Worm (Caenorhabditis elegans) whole organism, young adult: ENCODE measurements around the gene hmg-1.2.

ENCODE experiments used
- B0019.2 ChIP-seq: fragments of 200-800 bp; sonication (Bioruptor generic); conservative IDR thresholded peaks from 2 replicates; pipeline ENCODE4 v1.3.6; 2022; ENCODE audit warnings: missing genetic modification reagents, missing genetic modification characterization, missing compliant biosample characterization
- D2030.7 ChIP-seq: fragments of 200-800 bp; sonication (Bioruptor generic); IDR thresholded peaks from 2 replicates; pipeline ENCODE4 v1.3.6; 2022; ENCODE audit warnings: missing genetic modification reagents, missing genetic modification characterization, missing compliant biosample characterization
- F23B12.7 ChIP-seq: sonication (generic microtip); optimal IDR thresholded peaks from 2 replicates; lab custom pipeline; 2017; ENCODE audit warnings: missing genetic modification characterization, mild to moderate bottlenecking, missing compliant biosample characterization, antibody characterized with exemption, moderate library complexity; ENCODE audit not compliant: insufficient read depth
- F37B4.10 ChIP-seq: fragments of 200-800 bp; sonication (Bioruptor generic); IDR thresholded peaks from 2 replicates; pipeline ENCODE4 v1.3.6; 2022; ENCODE audit warnings: missing genetic modification characterization, missing compliant biosample characterization
- K11D2.4 ChIP-seq: fragments of 200-800 bp; sonication (Bioruptor generic); IDR thresholded peaks from 2 replicates; pipeline ENCODE4 v1.3.6; 2022; ENCODE audit warnings: missing genetic modification reagents, missing genetic modification characterization, missing compliant biosample characterization
- Y56A3A.18 ChIP-seq: fragments of 200-800 bp; sonication (Bioruptor generic); IDR thresholded peaks from 2 replicates; pipeline ENCODE4 v1.3.6; 2022; ENCODE audit warnings: missing genetic modification reagents, missing genetic modification characterization, missing compliant biosample characterization
- ZK185.1 ChIP-seq: sonication (generic microtip); optimal IDR thresholded peaks from 2 replicates; lab custom pipeline; 2016; ENCODE audit warnings: mild to moderate bottlenecking, missing genetic modification characterization, missing compliant biosample characterization; ENCODE audit not compliant: poor library complexity, severe bottlenecking
- akir-1 ChIP-seq: fragments of 200-800 bp; sonication (Bioruptor generic); optimal IDR thresholded peaks from 2 replicates; lab custom pipeline; 2018; ENCODE audit warnings: mild to moderate bottlenecking, missing genetic modification characterization, moderate library complexity, missing compliant biosample characterization
- ama-1 ChIP-seq, 3 experiments: fragments of 150-350 bp in 1 of 3; sonication (generic microtip) in 2 of 3; optimal IDR thresholded peaks; 2 replicates each; lab custom pipeline; 2014 to 2018; ENCODE audit warnings: missing biosample characterization in 2 of 3, missing genetic modification characterization in 2 of 3, missing genetic modification reagents in 2 of 3
- attf-6 ChIP-seq: fragments of 200-800 bp; sonication (Bioruptor generic); IDR thresholded peaks from 2 replicates; pipeline ENCODE4 v1.3.6; 2022; ENCODE audit warnings: missing genetic modification reagents, missing genetic modification characterization, missing compliant biosample characterization
- bed-1 ChIP-seq: fragments of 200-800 bp; sonication (Bioruptor generic); IDR thresholded peaks from 2 replicates; pipeline ENCODE4 v1.3.6; 2022; ENCODE audit warnings: missing genetic modification reagents, missing genetic modification characterization, missing compliant biosample characterization
- ccch-3 ChIP-seq: fragments of 200-800 bp; sonication (Bioruptor generic); optimal IDR thresholded peaks from 2 replicates; lab custom pipeline; 2018; ENCODE audit warnings: mild to moderate bottlenecking, missing genetic modification characterization, missing compliant biosample characterization
- ceh-58 ChIP-seq: fragments of 200-800 bp; sonication (Bioruptor generic); IDR thresholded peaks from 2 replicates; pipeline ENCODE4 v1.3.6; 2022; ENCODE audit warnings: missing genetic modification characterization, missing compliant biosample characterization
- chd-7 ChIP-seq: sonication (generic microtip); optimal IDR thresholded peaks from 2 replicates; lab custom pipeline; 2016; ENCODE audit warnings: mild to moderate bottlenecking, missing genetic modification characterization, moderate library complexity, missing compliant biosample characterization
- egrh-3 ChIP-seq: fragments of 200-800 bp; sonication (Bioruptor generic); IDR thresholded peaks from 2 replicates; pipeline ENCODE4 v1.3.6; 2022; ENCODE audit warnings: missing genetic modification reagents, missing genetic modification characterization, missing compliant biosample characterization
- hsf-1 ChIP-seq: fragments of 200-800 bp; sonication (Bioruptor generic); IDR thresholded peaks from 2 replicates; pipeline ENCODE4 v1.3.6; 2022; ENCODE audit warnings: missing genetic modification reagents, missing genetic modification characterization, missing compliant biosample characterization
- let-607 ChIP-seq, 2 experiments: fragments of 200-800 bp in 1 of 2; sonication (Bioruptor generic) in 1 of 2; sonication (generic microtip) in 1 of 2; optimal IDR thresholded peaks; 2 replicates each; lab custom pipeline; 2016 to 2018; ENCODE audit warnings: mild to moderate bottlenecking in 2 of 2, missing compliant biosample characterization in 2 of 2, missing genetic modification characterization in 2 of 2, moderate library complexity in 2 of 2, missing genotype in 1 of 2
- lsy-27 ChIP-seq: sonication (generic microtip); optimal IDR thresholded peaks from 2 replicates; lab custom pipeline; 2017; ENCODE audit warnings: missing genetic modification characterization, mild to moderate bottlenecking, missing compliant biosample characterization, antibody characterized with exemption, missing genotype, borderline replicate concordance; ENCODE audit not compliant: insufficient read depth
- madf-6 ChIP-seq: fragments of 200-800 bp; sonication (Bioruptor generic); IDR thresholded peaks from 2 replicates; pipeline ENCODE4 v1.3.6; 2022; ENCODE audit warnings: missing genetic modification reagents, missing genetic modification characterization, missing compliant biosample characterization
- madf-8 ChIP-seq: fragments of 200-800 bp; sonication (Bioruptor generic); conservative IDR thresholded peaks from 2 replicates; pipeline ENCODE4 v1.3.6; 2022; ENCODE audit warnings: missing genetic modification reagents, missing genetic modification characterization, missing compliant biosample characterization
- mcd-1 ChIP-seq: fragments of 200-800 bp; sonication (Bioruptor generic); IDR thresholded peaks from 2 replicates; pipeline ENCODE4 v1.3.6; 2022; ENCODE audit warnings: missing genetic modification reagents, missing genetic modification characterization, missing compliant biosample characterization
- mxl-1 ChIP-seq: sonication (generic microtip); optimal IDR thresholded peaks from 2 replicates; lab custom pipeline; 2016; ENCODE audit warnings: missing genetic modification characterization, missing compliant biosample characterization
- nhr-179 ChIP-seq: sonication (generic microtip); optimal IDR thresholded peaks from 2 replicates; lab custom pipeline; 2016; ENCODE audit warnings: mild to moderate bottlenecking, missing genetic modification characterization, missing compliant biosample characterization
- nhr-90 ChIP-seq: sonication (generic microtip); optimal IDR thresholded peaks from 2 replicates; lab custom pipeline; 2016; ENCODE audit warnings: missing genotype, mild to moderate bottlenecking, missing genetic modification characterization, missing compliant biosample characterization
- pha-4 ChIP-seq: fragments of 150-350 bp; sonication (generic microtip); optimal IDR thresholded peaks from 2 replicates; lab custom pipeline; 2014; ENCODE audit warnings: missing biosample characterization, missing genetic modification reagents, missing genetic modification characterization
- rcor-1 ChIP-seq: fragments of 200-800 bp; sonication (Bioruptor generic); IDR thresholded peaks from 2 replicates; pipeline ENCODE4 v1.3.6; 2022; ENCODE audit warnings: missing genetic modification reagents, missing genetic modification characterization, missing compliant biosample characterization
- rpc-1 ChIP-seq, 2 experiments: fragments of 150-350 bp in 1 of 2; sonication (generic microtip) in 1 of 2; optimal IDR thresholded peaks; 2 replicates each; lab custom pipeline; 2014 to 2018; ENCODE audit warnings: missing biosample characterization in 1 of 2, missing genetic modification characterization in 1 of 2, missing genetic modification reagents in 1 of 2, missing genotype in 1 of 2
- sdz-38 ChIP-seq: sonication (generic microtip); optimal IDR thresholded peaks from 2 replicates; lab custom pipeline; 2016; ENCODE audit warnings: missing genotype, missing genetic modification characterization, missing compliant biosample characterization
- somi-1 ChIP-seq: fragments of 200-800 bp; sonication (Bioruptor generic); optimal IDR thresholded peaks from 2 replicates; lab custom pipeline; 2018; ENCODE audit warnings: mild to moderate bottlenecking, missing genetic modification characterization, missing compliant biosample characterization
- tbp1 ChIP-seq: fragments of 200-800 bp; sonication (Bioruptor generic); optimal IDR thresholded peaks from 2 replicates; lab custom pipeline; 2018; ENCODE audit warnings: mild to moderate bottlenecking, missing genetic modification characterization, missing compliant biosample characterization
- xnd-1 ChIP-seq: sonication (generic microtip); optimal IDR thresholded peaks from 2 replicates; lab custom pipeline; 2016; ENCODE audit warnings: missing genotype, missing genetic modification reagents, missing genetic modification characterization, missing compliant biosample characterization
- zfh-2 ChIP-seq: fragments of 200-800 bp; sonication (Bioruptor generic); conservative IDR thresholded peaks from 2 replicates; pipeline ENCODE4 v1.3.6; 2022; ENCODE audit warnings: missing genetic modification reagents, missing genetic modification characterization, missing compliant biosample characterization
- ztf-25 ChIP-seq: fragments of 200-800 bp; sonication (Bioruptor generic); IDR thresholded peaks from 2 replicates; pipeline ENCODE4 v1.3.6; 2022; ENCODE audit warnings: missing genetic modification reagents, missing genetic modification characterization, missing compliant biosample characterization
- ztf-26 ChIP-seq: sonication (generic microtip); optimal IDR thresholded peaks from 2 replicates; lab custom pipeline; 2017; ENCODE audit warnings: missing genetic modification characterization, missing compliant biosample characterization
- ztf-3 ChIP-seq: fragments of 200-800 bp; sonication (Bioruptor generic); optimal IDR thresholded peaks from 2 replicates; lab custom pipeline; 2018; ENCODE audit warnings: mild to moderate bottlenecking, missing genetic modification characterization, missing compliant biosample characterization

Gene hmg-1.2

ce11 chrIII:6265911-6266310 lies 14.3 kb upstream of the hmg-1.2 start, which contains the start of gene srg-6:
srg-6 (minus strand) TSS chrIII:6266011.
- no peak for TF ChIP-seq lsy-27
- no peak for TF ChIP-seq D2030.7 (GFP tag; lab: Robert Waterston, UW)
- TF ChIP-seq hsf-1 (GFP tag; lab: Robert Waterston, UW): no peak
- TF ChIP-seq egrh-3 (GFP tag; lab: Robert Waterston, UW): no peak
- no peak for TF ChIP-seq ztf-3 (GFP tag; lab: Kevin White, UChicago)
- no peak for TF ChIP-seq akir-1 (GFP tag; lab: Kevin White, UChicago)
- TF ChIP-seq tbp1 (GFP tag; lab: Kevin White, UChicago): no peak
- TF ChIP-seq rpc-1 (optimal IDR thresholded peaks at IDR 0.05; lab: Kevin White, UChicago): no peak
- no peak for TF ChIP-seq rpc-1 (tag; optimal IDR thresholded peaks at IDR 0.05; lab: Kevin White, UChicago)
- TF ChIP-seq sdz-38: no peak
- no peak for TF ChIP-seq nhr-179
- no peak for TF ChIP-seq rcor-1
- no peak for TF ChIP-seq attf-6 (GFP tag; lab: Robert Waterston, UW)
- no peak for TF ChIP-seq mxl-1 (tag; lab: Kevin White, UChicago)

DNA sequence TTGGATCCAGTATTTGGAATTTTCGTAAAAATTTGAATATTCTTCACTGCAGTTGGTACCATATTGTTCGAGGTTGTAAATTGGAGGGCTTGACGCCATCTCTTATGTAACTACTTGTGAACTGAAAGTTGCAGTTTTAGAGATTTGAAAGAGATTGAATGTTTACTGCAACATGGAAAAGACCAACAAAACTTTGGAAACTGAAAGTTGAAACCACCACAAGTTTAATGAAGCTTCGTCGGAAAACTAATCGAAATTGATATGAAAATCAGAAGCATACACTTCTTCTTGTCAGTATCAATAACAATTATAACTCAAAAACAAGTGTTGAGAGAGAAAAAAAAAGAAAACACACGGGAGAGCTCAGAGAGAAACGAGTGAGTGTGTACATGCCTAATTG lies 12.1 kb upstream of the hmg-1.2 start, which contains the start of gene srg-7:
Gene srg-7, minus strand, starts transcription at position 101 of the 400 bp plus-strand sequence.
- TF ChIP-seq K11D2.4: no peak

ce11 chrIII:6270277-6270676 lies 9.9 kb upstream of the hmg-1.2 start, which contains the start of gene srg-3:
srg-3 (minus strand) TSS chrIII:6270377.
- TF ChIP-seq let-607 (tag; optimal IDR thresholded peaks at IDR 0.05; lab: Kevin White, UChicago): no peak
- TF ChIP-seq ama-1 (optimal IDR thresholded peaks at IDR 0.05; lab: Kevin White, UChicago): no peak
- no peak for TF ChIP-seq ama-1 (GFP tag; optimal IDR thresholded peaks at IDR 0.05; lab: Kevin White, UChicago)
- TF ChIP-seq hsf-1 (GFP tag; lab: Robert Waterston, UW): no peak
- TF ChIP-seq ZK185.1 (tag; lab: Kevin White, UChicago): no peak
- TF ChIP-seq pha-4: no peak
- TF ChIP-seq attf-6 (GFP tag; lab: Robert Waterston, UW): no peak
- TF ChIP-seq xnd-1: no peak
- TF ChIP-seq nhr-90 (tag; lab: Kevin White, UChicago): no peak

ce11 chrIII:6272868-6273267 lies 7.3 kb upstream of the hmg-1.2 start, which contains the start of gene C18F10.2:
C18F10.2 (plus strand) TSS chrIII:6273168.
- no peak for TF ChIP-seq zfh-2 (GFP tag; lab: Robert Waterston, UW)
- no peak for TF ChIP-seq F23B12.7 (tag; lab: Kevin White, UChicago)
- TF ChIP-seq somi-1: no peak
- no peak for TF ChIP-seq madf-8
- TF ChIP-seq bed-1: no peak
- no peak for TF ChIP-seq Y56A3A.18 (GFP tag; lab: Robert Waterston, UW)
- TF ChIP-seq ztf-26: no peak
- TF ChIP-seq rpc-1 (optimal IDR thresholded peaks at IDR 0.05; lab: Kevin White, UChicago): no peak
- no peak for TF ChIP-seq rpc-1 (tag; optimal IDR thresholded peaks at IDR 0.05; lab: Kevin White, UChicago)
- TF ChIP-seq ZK185.1 (tag; lab: Kevin White, UChicago): no peak
- TF ChIP-seq madf-6 (GFP tag; lab: Robert Waterston, UW): no peak
- TF ChIP-seq rcor-1: no peak
- TF ChIP-seq chd-7 (tag; lab: Kevin White, UChicago): no peak
- TF ChIP-seq F37B4.10 (GFP tag; lab: Robert Waterston, UW): no peak
- TF ChIP-seq ccch-3 (GFP tag; lab: Kevin White, UChicago): no peak
- no peak for TF ChIP-seq pha-4
- no peak for TF ChIP-seq mcd-1 (GFP tag; lab: Robert Waterston, UW)
- no peak for TF ChIP-seq ztf-25 (GFP tag; lab: Robert Waterston, UW)
- no peak for TF ChIP-seq ceh-58
- TF ChIP-seq B0019.2 (GFP tag; lab: Robert Waterston, UW): no peak
